Fruit fly (Drosophila melanogaster) whole organism, prepupa: Measurements from ENCODE around the gene Plap.

Experiments used
- CG10669 ChIP-seq: fragments of 200-800 bp; sonication (Bioruptor generic); optimal IDR thresholded peaks from 3 replicates; lab custom pipeline; 2018; ENCODE audit warnings: missing biosample characterization, mild to moderate bottlenecking, missing genetic modification characterization, moderate library complexity
- CG11294 ChIP-seq: fragments of 200-800 bp; sonication (Bioruptor generic); IDR thresholded peaks from 2 replicates; pipeline ENCODE4 v1.3.6; 2022; ENCODE audit warnings: missing biosample characterization, missing genetic modification characterization
- CG11762 ChIP-seq: fragments of 200-800 bp; sonication (Bioruptor generic); optimal IDR thresholded peaks from 3 replicates; lab custom pipeline; 2016; ENCODE audit warnings: missing biosample characterization, missing genetic modification characterization; ENCODE audit not compliant: insufficient read depth
- CG11902 ChIP-seq: fragments of 200-800 bp; sonication (Bioruptor generic); optimal IDR thresholded peaks from 3 replicates; lab custom pipeline; 2016; ENCODE audit warnings: missing biosample characterization, missing genetic modification characterization
- CG15336 ChIP-seq: fragments of 200-800 bp; sonication (Bioruptor generic); IDR thresholded peaks from 2 replicates; pipeline ENCODE4 v1.3.6; 2022; ENCODE audit warnings: missing biosample characterization, missing genetic modification characterization
- CG1621 ChIP-seq: fragments of 200-800 bp; sonication (Bioruptor generic); optimal IDR thresholded peaks from 3 replicates; lab custom pipeline; 2018; ENCODE audit warnings: missing biosample characterization, mild to moderate bottlenecking, missing genetic modification characterization
- CG3032 ChIP-seq: fragments of 200-800 bp; optimal IDR thresholded peaks from 2 replicates; lab custom pipeline; 2019; ENCODE audit warnings: missing biosample characterization, mild to moderate bottlenecking, missing genetic modification characterization, moderate library complexity
- CG31627 ChIP-seq: fragments of 200-800 bp; sonication (Bioruptor generic); optimal IDR thresholded peaks from 3 replicates; lab custom pipeline; 2016; ENCODE audit warnings: missing biosample characterization, missing genetic modification characterization
- CG32006 ChIP-seq: fragments of 200-800 bp; sonication (Bioruptor generic); optimal IDR thresholded peaks from 3 replicates; lab custom pipeline; 2017; ENCODE audit warnings: missing biosample characterization, mild to moderate bottlenecking, missing genetic modification characterization
- CG3919 ChIP-seq: fragments of 200-800 bp; sonication (Bioruptor generic); optimal IDR thresholded peaks from 3 replicates; lab custom pipeline; 2016; ENCODE audit warnings: missing biosample characterization, missing genetic modification characterization
- CG6163 ChIP-seq: fragments of 200-800 bp; sonication (Bioruptor generic); IDR thresholded peaks from 3 replicates; pipeline ENCODE4 v1.3.6; 2022; ENCODE audit warnings: missing biosample characterization, missing genetic modification characterization
- CG6276 ChIP-seq: fragments of 200-800 bp; sonication (Bioruptor generic); optimal IDR thresholded peaks from 2 replicates; lab custom pipeline; 2017; ENCODE audit warnings: missing biosample characterization, mild to moderate bottlenecking, missing genetic modification characterization
- CG6854 ChIP-seq: fragments of 200-800 bp; sonication (Bioruptor generic); optimal IDR thresholded peaks from 2 replicates; lab custom pipeline; 2017; ENCODE audit warnings: missing biosample characterization, mild to moderate bottlenecking, missing genetic modification characterization
- CG7368 ChIP-seq: fragments of 200-800 bp; sonication (Bioruptor generic); optimal IDR thresholded peaks from 3 replicates; lab custom pipeline; 2016; ENCODE audit warnings: missing biosample characterization, missing genetic modification characterization
- CG8319 ChIP-seq: fragments of 200-800 bp; sonication (Bioruptor generic); optimal IDR thresholded peaks from 3 replicates; lab custom pipeline; 2016; ENCODE audit warnings: missing biosample characterization, missing genetic modification characterization
- CG8632 ChIP-seq: fragments of 200-800 bp; sonication (Bioruptor generic); optimal IDR thresholded peaks from 3 replicates; lab custom pipeline; 2016; ENCODE audit warnings: missing biosample characterization, missing genetic modification characterization
- CG9139 ChIP-seq: fragments of 200-800 bp; sonication (Bioruptor generic); optimal IDR thresholded peaks from 3 replicates; lab custom pipeline; 2017; ENCODE audit warnings: missing biosample characterization, mild to moderate bottlenecking, missing genetic modification characterization
- Eip75B ChIP-seq: fragments of 200-800 bp; sonication (Bioruptor generic); optimal IDR thresholded peaks from 3 replicates; lab custom pipeline; 2016; ENCODE audit warnings: missing biosample characterization, missing genetic modification characterization
- Eip78C ChIP-seq: fragments of 200-800 bp; sonication (Bioruptor generic); peaks from one replicate; lab custom pipeline; 2016; ENCODE audit warnings: missing biosample characterization, missing genetic modification characterization
- Eip93F ChIP-seq: fragments of 200-800 bp; sonication (Bioruptor generic); optimal IDR thresholded peaks from 2 replicates; lab custom pipeline; 2016; ENCODE audit warnings: missing biosample characterization, mild to moderate bottlenecking, missing genetic modification characterization
- Ets21C ChIP-seq: fragments of 200-800 bp; sonication (Bioruptor generic); optimal IDR thresholded peaks from 3 replicates; lab custom pipeline; 2016; ENCODE audit warnings: missing biosample characterization, missing genetic modification characterization
- Ets96B ChIP-seq: fragments of 200-800 bp; optimal IDR thresholded peaks from 2 replicates; lab custom pipeline; 2019; ENCODE audit warnings: missing biosample characterization, mild to moderate bottlenecking, missing genetic modification characterization, moderate library complexity
- Hr38 ChIP-seq: sonication (Bioruptor generic); optimal IDR thresholded peaks from 2 replicates; lab custom pipeline; 2016; ENCODE audit warnings: missing biosample characterization, missing genetic modification characterization
- Hr39 ChIP-seq: fragments of 200-800 bp; sonication (Bioruptor generic); optimal IDR thresholded peaks from 2 replicates; lab custom pipeline; 2016; ENCODE audit warnings: missing biosample characterization, missing genetic modification characterization
- Hr4 ChIP-seq: fragments of 200-800 bp; sonication (Bioruptor generic); optimal IDR thresholded peaks from 3 replicates; lab custom pipeline; 2016; ENCODE audit warnings: missing biosample characterization, missing genetic modification characterization
- Met ChIP-seq: fragments of 200-800 bp; sonication (Bioruptor generic); optimal IDR thresholded peaks from 3 replicates; lab custom pipeline; 2016; ENCODE audit warnings: missing biosample characterization, missing genetic modification characterization
- OdsH ChIP-seq: fragments of 200-800 bp; sonication (Bioruptor generic); optimal IDR thresholded peaks from 3 replicates; lab custom pipeline; 2016; ENCODE audit warnings: missing biosample characterization, missing genetic modification characterization
- Smox ChIP-seq: fragments of 200-800 bp; sonication (Bioruptor generic); optimal IDR thresholded peaks from 3 replicates; lab custom pipeline; 2016; ENCODE audit warnings: missing biosample characterization, missing genetic modification characterization
- Sox102F ChIP-seq: fragments of 200-800 bp; sonication (Bioruptor generic); optimal IDR thresholded peaks from 2 replicates; lab custom pipeline; 2016; ENCODE audit warnings: missing biosample characterization, mild to moderate bottlenecking, missing genetic modification characterization
- Sox14 ChIP-seq: fragments of 200-800 bp; sonication (Bioruptor generic); optimal IDR thresholded peaks from 3 replicates; lab custom pipeline; 2016; ENCODE audit warnings: missing biosample characterization, missing genetic modification characterization
- Sox15 ChIP-seq: fragments of 200-800 bp; sonication (Bioruptor generic); optimal IDR thresholded peaks from 3 replicates; lab custom pipeline; 2016; ENCODE audit warnings: missing biosample characterization, missing genetic modification characterization
- achi ChIP-seq: fragments of 200-800 bp; sonication (Bioruptor generic); optimal IDR thresholded peaks from 3 replicates; lab custom pipeline; 2016; ENCODE audit warnings: missing biosample characterization, missing genetic modification characterization
- acj6 ChIP-seq: fragments of 200-800 bp; sonication (Bioruptor generic); optimal IDR thresholded peaks from 3 replicates; lab custom pipeline; 2016; ENCODE audit warnings: missing biosample characterization, missing genetic modification characterization
- cyc ChIP-seq: fragments of 200-800 bp; sonication (Bioruptor generic); optimal IDR thresholded peaks from 3 replicates; lab custom pipeline; 2016; ENCODE audit warnings: missing biosample characterization, missing genetic modification characterization
- dac ChIP-seq: fragments of 200-800 bp; sonication (Bioruptor generic); optimal IDR thresholded peaks from 2 replicates; lab custom pipeline; 2017; ENCODE audit warnings: missing biosample characterization, mild to moderate bottlenecking, missing genetic modification characterization
- eg ChIP-seq: fragments of 200-800 bp; sonication (Bioruptor generic); IDR thresholded peaks from 3 replicates; pipeline ENCODE4 v1.3.6; 2022; ENCODE audit warnings: missing biosample characterization, missing genetic modification characterization
- esn ChIP-seq: fragments of 200-800 bp; sonication (Bioruptor generic); optimal IDR thresholded peaks from 2 replicates; lab custom pipeline; 2016; ENCODE audit warnings: missing biosample characterization, mild to moderate bottlenecking, missing genetic modification characterization, moderate library complexity
- fd85E ChIP-seq: fragments of 200-800 bp; sonication (Bioruptor generic); optimal IDR thresholded peaks from 3 replicates; lab custom pipeline; 2016; ENCODE audit warnings: missing biosample characterization, missing genetic modification characterization
- lz ChIP-seq: fragments of 200-800 bp; sonication (Bioruptor generic); optimal IDR thresholded peaks from 3 replicates; lab custom pipeline; 2016; ENCODE audit warnings: missing biosample characterization, missing genetic modification characterization
- salr ChIP-seq, 2 experiments: fragments of 200-800 bp; sonication (Bioruptor generic); optimal IDR thresholded peaks; 3 replicates each; lab custom pipeline; 2016 to 2018; ENCODE audit warnings: missing biosample characterization in 2 of 2, missing genetic modification characterization in 2 of 2, mild to moderate bottlenecking in 1 of 2
- spab ChIP-seq: fragments of 200-800 bp; sonication (Bioruptor generic); optimal IDR thresholded peaks from 2 replicates; lab custom pipeline; 2017; ENCODE audit warnings: missing biosample characterization, mild to moderate bottlenecking, missing genetic modification characterization, missing genetic modification reagents
- ss ChIP-seq, 2 experiments: fragments of 200-800 bp; sonication (Bioruptor generic); optimal IDR thresholded peaks; 2 replicates in 1 of 2; 3 replicates in 1 of 2; lab custom pipeline; 2017 to 2018; ENCODE audit warnings: mild to moderate bottlenecking in 2 of 2, missing biosample characterization in 2 of 2, missing genetic modification characterization in 2 of 2, moderate library complexity in 1 of 2
- svp ChIP-seq: fragments of 200-800 bp; sonication (Bioruptor generic); peaks from one replicate; lab custom pipeline; 2016; ENCODE audit warnings: missing biosample characterization, missing genetic modification characterization
- vri ChIP-seq: fragments of 200-800 bp; sonication (Bioruptor generic); optimal IDR thresholded peaks from 3 replicates; lab custom pipeline; 2016; ENCODE audit warnings: missing biosample characterization, mild to moderate bottlenecking, missing genetic modification characterization

Plap gene

dm6 chr2L:1152693-1153092 lies 17.5 kb downstream of the Plap start:
- no peak for TF ChIP-seq spab
- no peak for TF ChIP-seq acj6
- TF ChIP-seq Met (GFP tag; lab: Kevin White, UChicago) = no peak

- TF ChIP-seq lz (GFP tag; lab: Kevin White, UChicago) (peak; percentile 42), vri (GFP tag; lab: Kevin White, UChicago) (no peak), CG6163 (GFP tag; lab: Robert Waterston, UW) (peak; percentile 78), CG9139 (GFP tag; lab: Kevin White, UChicago) (no peak), CG6854 (no peak), esn (GFP tag; lab: Kevin White, UChicago) (peak; percentile 70), CG31627 (peak; percentile 48), eg (GFP tag; lab: Robert Waterston, UW) (peak; percentile 58; the same call in 2 of the 3 replicates), CG8632 (GFP tag; lab: Kevin White, UChicago) (no peak), CG3032 (tag; lab: Kevin White, UChicago) (peak; percentile 31), Eip78C (no peak)
Measured at dm6 chr2L:1150554-1150953, 19.6 kb downstream of the Plap start, which contains the start of the genes Tfb4 and Vps29. TSS of gene Tfb4 (minus strand) at chr2L:1150677. TSS of gene Vps29 (plus strand) at chr2L:1150766.

- no peak for TF ChIP-seq svp (GFP tag; lab: Kevin White, UChicago)
- TF ChIP-seq CG1621 (tag; lab: Kevin White, UChicago) = peak; percentile 95
Measured at dm6 chr2L:1147656-1148055, 22.5 kb downstream of the Plap start.

- TF ChIP-seq CG10669 (peak; percentile 65), ss (GFP tag; optimal IDR thresholded peaks at IDR 0.05; lab: Kevin White, UChicago) (no peak), Sox14 (GFP tag; lab: Kevin White, UChicago) (peak; percentile 87), CG11294 (peak; percentile 32; the same call in 1 of the 2 replicates), Sox102F (GFP tag; lab: Kevin White, UChicago) (peak; percentile 91), OdsH (GFP tag; lab: Kevin White, UChicago) (peak; percentile 82), Hr4 (GFP tag; lab: Kevin White, UChicago) (no peak), cyc (GFP tag; lab: Kevin White, UChicago) (peak; percentile 91), CG8319 (GFP tag; lab: Kevin White, UChicago) (peak; percentile 58), CG7368 (GFP tag; lab: Kevin White, UChicago) (peak; percentile 60), CG6854 (peak; percentile 53), Hr38 (GFP tag; lab: Kevin White, UChicago) (no peak), Eip93F (GFP tag; lab: Kevin White, UChicago) (peak; percentile 93), dac (GFP tag; lab: Kevin White, UChicago) (no peak), CG32006 (GFP tag; lab: Kevin White, UChicago) (peak; percentile 61), CG3032 (tag; lab: Kevin White, UChicago) (peak; percentile 69), CG3919 (GFP tag; lab: Kevin White, UChicago) (peak; percentile 78), achi (GFP tag; lab: Kevin White, UChicago) (peak; percentile 74), CG6276 (GFP tag; lab: Kevin White, UChicago) (no peak), Smox (peak; percentile 89), fd85E (GFP tag; lab: Kevin White, UChicago) (no peak), Hr39 (peak; percentile 94), CG15336 (GFP tag; lab: Robert Waterston, UW) (peak; percentile 61), CG11902 (GFP tag; lab: Kevin White, UChicago) (peak; percentile 65), Eip75B (peak; percentile 81), esn (GFP tag; lab: Kevin White, UChicago) (peak; percentile 94), CG11762 (peak; percentile 49), Ets21C (GFP tag; lab: Kevin White, UChicago) (peak; percentile 89), Sox15 (peak; percentile 49), svp (GFP tag; lab: Kevin White, UChicago) (peak; percentile 95), CG6163 (GFP tag; lab: Robert Waterston, UW) (peak; percentile 73), Ets96B (peak; percentile 68), salr (GFP tag; optimal IDR thresholded peaks at IDR 0.05; lab: Kevin White, UChicago) (peak in 1 of 2 experiments; percentile 2)
Measured at dm6 chr2L:1144371-1145360, 25.5 kb downstream of the Plap start.
